Fruit fly (Drosophila melanogaster) whole organism, embryonic: ENCODE data around the gene CG8100.
A peak's percentile ranks its signal among the peaks of the same experiment; 100 is the strongest.

ENCODE experiments used
- Aef1 ChIP-seq: fragments of 200-800 bp; sonication (Bioruptor generic); IDR thresholded peaks from 3 replicates; pipeline ENCODE4 v1.3.6; 2022; ENCODE audit warnings: missing biosample characterization, missing genetic modification characterization
- Awh ChIP-seq: fragments of 200-800 bp; sonication (Bioruptor generic); IDR thresholded peaks from 2 replicates; pipeline ENCODE4, ENCODE4 v1.3.6; 2022; ENCODE audit warnings: missing biosample characterization, missing genetic modification characterization
- Bdp1 ChIP-seq: fragments of 200-800 bp; sonication (Bioruptor generic); optimal IDR thresholded peaks from 3 replicates; lab custom pipeline; 2016; ENCODE audit warnings: missing biosample characterization, missing genetic modification characterization
- CG10147 ChIP-seq: fragments of 200-800 bp; sonication (Bioruptor generic); optimal IDR thresholded peaks from 2 replicates; lab custom pipeline; 2019; ENCODE audit warnings: missing biosample characterization, mild to moderate bottlenecking, missing genetic modification characterization, moderate library complexity
- CG11093 ChIP-seq: fragments of 200-800 bp; sonication (Bioruptor generic); IDR thresholded peaks from 3 replicates; pipeline ENCODE4 v1.3.6; 2022; ENCODE audit warnings: missing biosample characterization, missing genetic modification characterization
- CG13123 ChIP-seq: fragments of 200-800 bp; sonication (Bioruptor generic); optimal IDR thresholded peaks from 2 replicates; lab custom pipeline; 2016; ENCODE audit warnings: missing biosample characterization, missing genetic modification characterization
- CG14441 ChIP-seq: fragments of 200-800 bp; sonication (Bioruptor generic); IDR thresholded peaks from 2 replicates; pipeline ENCODE4 v1.3.6; 2022; ENCODE audit warnings: missing biosample characterization, missing genetic modification characterization
- CG16863 ChIP-seq: fragments of 200-800 bp; sonication (Bioruptor generic); optimal IDR thresholded peaks from 3 replicates; lab custom pipeline; 2016; ENCODE audit warnings: missing biosample characterization, missing genetic modification characterization
- CG1792 ChIP-seq: fragments of 200-800 bp; sonication (Bioruptor generic); optimal IDR thresholded peaks from 2 replicates; lab custom pipeline; 2016; ENCODE audit warnings: missing biosample characterization, missing genetic modification characterization
- CG2678 ChIP-seq: fragments of 200-800 bp; sonication (Bioruptor generic); optimal IDR thresholded peaks from 3 replicates; lab custom pipeline; 2019; ENCODE audit warnings: missing biosample characterization, mild to moderate bottlenecking, missing genetic modification characterization, moderate library complexity
- CG3726 ChIP-seq: fragments of 200-800 bp; sonication (Bioruptor generic); IDR thresholded peaks from 3 replicates; pipeline ENCODE4, ENCODE4 v1.3.6; 2022; ENCODE audit warnings: missing biosample characterization, missing genetic modification characterization
- CG3847 ChIP-seq: fragments of 200-800 bp; sonication (Bioruptor generic); IDR thresholded peaks from 2 replicates; pipeline ENCODE4 v1.3.6; 2022; ENCODE audit warnings: missing biosample characterization, missing genetic modification characterization
- CG4282 ChIP-seq: fragments of 200-800 bp; sonication (Bioruptor generic); optimal IDR thresholded peaks from 2 replicates; lab custom pipeline; 2016; ENCODE audit warnings: missing biosample characterization, missing genetic modification characterization
- CG4404 ChIP-seq: fragments of 200-800 bp; sonication (Bioruptor generic); IDR thresholded peaks from 2 replicates; pipeline ENCODE4 v1.3.6; 2022; ENCODE audit warnings: missing biosample characterization, missing genetic modification characterization
- CG4854 ChIP-seq: fragments of 200-800 bp; sonication (Bioruptor generic); optimal IDR thresholded peaks from 2 replicates; lab custom pipeline; 2016; ENCODE audit warnings: missing biosample characterization, missing genetic modification characterization, inconsistent platforms
- CG6175 ChIP-seq: fragments of 200-800 bp; sonication (Bioruptor generic); IDR thresholded peaks from 3 replicates; pipeline ENCODE4 v1.3.6; 2022; ENCODE audit warnings: missing biosample characterization, missing genetic modification characterization
- CG7357 ChIP-seq: fragments of 200-800 bp; sonication (Bioruptor generic); IDR thresholded peaks from 3 replicates; pipeline ENCODE4 v1.3.6; 2022; ENCODE audit warnings: missing biosample characterization, missing genetic modification characterization
- CG7372 ChIP-seq: fragments of 200-800 bp; sonication (Bioruptor generic); IDR thresholded peaks from 2 replicates; pipeline ENCODE4 v1.3.6; 2022; ENCODE audit warnings: missing biosample characterization, missing genetic modification characterization
- CG7556 ChIP-seq: fragments of 200-800 bp; sonication (Bioruptor generic); optimal IDR thresholded peaks from 2 replicates; lab custom pipeline; 2017; ENCODE audit warnings: missing biosample characterization, mild to moderate bottlenecking, missing genetic modification characterization
- CG7745 ChIP-seq: fragments of 200-800 bp; sonication (Bioruptor generic); optimal IDR thresholded peaks from 2 replicates; lab custom pipeline; 2018; ENCODE audit warnings: missing biosample characterization, mild to moderate bottlenecking, missing genetic modification characterization, moderate library complexity
- CG7963 ChIP-seq: fragments of 200-800 bp; sonication (Bioruptor generic); IDR thresholded peaks from 3 replicates; pipeline ENCODE4 v1.3.6; 2022; ENCODE audit warnings: missing biosample characterization, missing genetic modification characterization; ENCODE audit not compliant: partially characterized antibody
- CG8359 ChIP-seq: fragments of 200-800 bp; sonication (Bioruptor generic); optimal IDR thresholded peaks from 2 replicates; lab custom pipeline; 2017; ENCODE audit warnings: missing biosample characterization, mild to moderate bottlenecking, missing genetic modification characterization, borderline replicate concordance
- CG9727 ChIP-seq: fragments of 200-800 bp; sonication (Bioruptor generic); optimal IDR thresholded peaks from 3 replicates; lab custom pipeline; 2017; ENCODE audit warnings: missing biosample characterization, mild to moderate bottlenecking, missing genetic modification characterization
- CkIIα-i1 ChIP-seq: fragments of 200-800 bp; sonication (Bioruptor generic); IDR thresholded peaks from 2 replicates; pipeline ENCODE4 v1.3.6; 2022; ENCODE audit warnings: missing biosample characterization, missing genetic modification characterization
- CoRest ChIP-seq: fragments of 200-800 bp; sonication (Bioruptor generic); optimal IDR thresholded peaks from 3 replicates; lab custom pipeline; 2018; ENCODE audit warnings: missing biosample characterization, mild to moderate bottlenecking, missing genetic modification characterization, moderate library complexity
- ERR ChIP-seq: fragments of 200-800 bp; sonication (Bioruptor generic); optimal IDR thresholded peaks from 2 replicates; lab custom pipeline; 2016; ENCODE audit warnings: missing biosample characterization, missing genetic modification characterization
- HLHmδ ChIP-seq: fragments of 200-800 bp; sonication (Bioruptor generic); optimal IDR thresholded peaks from 2 replicates; lab custom pipeline; 2018; ENCODE audit warnings: missing biosample characterization, mild to moderate bottlenecking, missing genetic modification characterization, moderate library complexity
- Hey ChIP-seq: fragments of 200-800 bp; sonication (Bioruptor generic); optimal IDR thresholded peaks from 3 replicates; lab custom pipeline; 2018; ENCODE audit warnings: missing biosample characterization, mild to moderate bottlenecking, missing genetic modification characterization
- Max ChIP-seq: fragments of 200-800 bp; sonication (Bioruptor generic); optimal IDR thresholded peaks from 2 replicates; lab custom pipeline; 2016; ENCODE audit warnings: missing biosample characterization, mild to moderate bottlenecking, missing genetic modification characterization
- Meics ChIP-seq: fragments of 200-800 bp; sonication (Bioruptor generic); optimal IDR thresholded peaks from 2 replicates; lab custom pipeline; 2017; ENCODE audit warnings: missing biosample characterization, mild to moderate bottlenecking, missing genetic modification characterization
- Nf-YC ChIP-seq: fragments of 200-800 bp; optimal IDR thresholded peaks from 3 replicates; lab custom pipeline; 2019; ENCODE audit warnings: missing biosample characterization, mild to moderate bottlenecking, missing genetic modification characterization, moderate library complexity
- PHDP ChIP-seq: fragments of 200-800 bp; sonication (Bioruptor generic); optimal IDR thresholded peaks from 3 replicates; lab custom pipeline; 2018; ENCODE audit warnings: missing biosample characterization, mild to moderate bottlenecking, missing genetic modification characterization, moderate library complexity
- TFAM ChIP-seq: fragments of 200-800 bp; sonication (Bioruptor generic); optimal IDR thresholded peaks from 2 replicates; lab custom pipeline; 2017; ENCODE audit warnings: missing biosample characterization, missing genetic modification characterization, inconsistent platforms
- ase ChIP-seq: fragments of 200-800 bp; sonication (Bioruptor generic); IDR thresholded peaks from 3 replicates; pipeline ENCODE4 v1.3.6; 2022; ENCODE audit warnings: missing biosample characterization, missing genetic modification characterization
- bowl ChIP-seq: fragments of 200-800 bp; sonication (Bioruptor generic); IDR thresholded peaks from 2 replicates; pipeline ENCODE4 v1.3.6; 2022; ENCODE audit warnings: missing biosample characterization, missing genetic modification characterization
- bsh ChIP-seq, 2 experiments: fragments of 200-800 bp; sonication (Bioruptor generic); optimal IDR thresholded peaks; 2 replicates each; lab custom pipeline; 2017 to 2018; ENCODE audit warnings: mild to moderate bottlenecking in 2 of 2, missing biosample characterization in 2 of 2, missing genetic modification characterization in 2 of 2, moderate library complexity in 1 of 2
- chm ChIP-seq: fragments of 200-800 bp; sonication (Bioruptor generic); IDR thresholded peaks from 2 replicates; pipeline ENCODE4 v1.3.6; 2022; ENCODE audit warnings: missing biosample characterization, missing genetic modification characterization
- croc ChIP-seq: fragments of 200-800 bp; sonication (Bioruptor generic); conservative IDR thresholded peaks from 3 replicates; pipeline ENCODE4 v1.3.6; 2022; ENCODE audit warnings: missing biosample characterization, missing genetic modification characterization
- en ChIP-seq: fragments of 200-800 bp; sonication (Bioruptor generic); optimal IDR thresholded peaks from 2 replicates; lab custom pipeline; 2016; ENCODE audit warnings: missing biosample characterization, missing genetic modification characterization
- fru ChIP-seq: fragments of >200 bp; optimal IDR thresholded peaks from 2 replicates; lab custom pipeline; 2017
- ftz-f1 ChIP-seq: fragments of 200-800 bp; sonication (Bioruptor generic); optimal IDR thresholded peaks from 2 replicates; lab custom pipeline; 2016; ENCODE audit warnings: missing biosample characterization, missing genetic modification characterization
- gro ChIP-seq: fragments of 200-800 bp; sonication (Bioruptor generic); optimal IDR thresholded peaks from 2 replicates; lab custom pipeline; 2016; ENCODE audit warnings: missing biosample characterization, missing genetic modification characterization
- jigr1 ChIP-seq: fragments of 200-800 bp; sonication (Bioruptor generic); IDR thresholded peaks from 3 replicates; pipeline ENCODE4 v1.3.6; 2022; ENCODE audit warnings: missing biosample characterization, missing genetic modification characterization
- kni ChIP-seq: fragments of 200-800 bp; sonication (Bioruptor generic); optimal IDR thresholded peaks from 3 replicates; lab custom pipeline; 2017; ENCODE audit warnings: mild to moderate bottlenecking, missing biosample characterization, missing genetic modification reagents, missing genetic modification characterization
- nau ChIP-seq: fragments of 200-800 bp; sonication (Bioruptor generic); optimal IDR thresholded peaks from 3 replicates; lab custom pipeline; 2017; ENCODE audit warnings: missing biosample characterization, mild to moderate bottlenecking, missing genetic modification characterization, missing genetic modification reagents
- pfk ChIP-seq: fragments of 200-800 bp; sonication (Bioruptor generic); optimal IDR thresholded peaks from 2 replicates; lab custom pipeline; 2018; ENCODE audit warnings: missing biosample characterization, mild to moderate bottlenecking, missing genetic modification characterization, moderate library complexity
- pum ChIP-seq: fragments of 200-800 bp; sonication (Bioruptor generic); optimal IDR thresholded peaks from 2 replicates; lab custom pipeline; 2016; ENCODE audit warnings: missing biosample characterization, missing genetic modification characterization
- rib ChIP-seq: fragments of 200-800 bp; sonication (Bioruptor generic); IDR thresholded peaks from 2 replicates; pipeline ENCODE4 v1.3.6; 2022; ENCODE audit warnings: missing biosample characterization, missing genetic modification characterization
- seq ChIP-seq: fragments of 200-800 bp; sonication (Bioruptor generic); IDR thresholded peaks from 2 replicates; pipeline ENCODE4 v1.3.6; 2022; ENCODE audit warnings: missing biosample characterization, missing genetic modification characterization
- tna ChIP-seq: fragments of 200-800 bp; sonication (Bioruptor generic); IDR thresholded peaks from 2 replicates; pipeline ENCODE4 v1.3.6; 2022; ENCODE audit warnings: missing biosample characterization, missing genetic modification characterization; ENCODE audit not compliant: partially characterized antibody
- toy ChIP-seq: fragments of 200-800 bp; sonication (Bioruptor generic); IDR thresholded peaks from 2 replicates; pipeline ENCODE4 v1.3.6; 2022; ENCODE audit warnings: missing biosample characterization, missing genetic modification characterization

The CG8100 gene

DNA sequence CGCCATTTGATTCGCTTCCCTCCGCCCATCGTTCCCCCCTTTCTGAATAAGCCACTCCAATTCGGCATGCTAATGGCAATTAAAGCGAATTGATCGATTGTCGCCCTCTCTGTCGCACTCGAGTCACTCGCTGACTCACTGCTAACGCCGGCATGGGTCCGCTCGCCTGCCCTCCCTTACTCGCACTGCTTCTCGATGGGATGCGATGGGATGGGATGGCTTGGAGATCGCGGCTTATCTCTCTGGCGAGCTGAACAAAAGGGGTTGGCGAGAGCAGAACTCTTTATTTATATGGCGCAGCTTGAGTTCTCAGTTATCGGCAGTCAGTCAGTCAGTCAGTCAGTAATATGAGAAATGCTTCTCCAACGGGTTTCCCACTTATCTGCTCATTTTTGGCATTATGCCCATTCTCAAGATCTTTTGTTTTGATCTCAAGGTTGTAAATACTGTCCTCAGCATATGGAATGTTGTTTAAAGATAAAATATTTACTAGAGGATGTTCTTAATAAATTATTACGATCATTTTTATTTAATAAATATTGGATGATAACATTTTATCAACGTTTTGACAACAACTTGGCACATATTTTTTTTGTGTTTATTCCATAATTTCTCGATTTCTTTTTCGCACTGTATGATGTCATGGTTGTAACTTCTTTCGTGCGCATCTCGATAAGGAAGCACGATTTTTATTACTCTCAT lies 27.4 kb upstream of the CG8100 start (continued):
- no peak for TF ChIP-seq ERR (GFP tag; lab: Kevin White, UChicago)
- TF ChIP-seq CG1792 (GFP tag; lab: Kevin White, UChicago): no peak
- TF ChIP-seq CG2678 (tag; lab: Kevin White, UChicago): no peak
- no peak for TF ChIP-seq CG3847 (GFP tag; lab: Robert Waterston, UW)
- TF ChIP-seq Nf-YC (tag; lab: Kevin White, UChicago): peak; percentile 33
- no peak for TF ChIP-seq CG9727 (GFP tag; lab: Kevin White, UChicago)
- no peak for TF ChIP-seq Max (GFP tag; lab: Kevin White, UChicago)
- no peak for TF ChIP-seq CG7372 (GFP tag; lab: Robert Waterston, UW)
- TF ChIP-seq CG3726 (GFP tag; lab: Robert Waterston, UW): no peak
- no peak for TF ChIP-seq pfk (GFP tag; lab: Kevin White, UChicago)
- no peak for TF ChIP-seq rib (GFP tag; lab: Robert Waterston, UW)
- no peak for TF ChIP-seq seq (GFP tag; lab: Robert Waterston, UW)
- TF ChIP-seq nau: no peak
- TF ChIP-seq Awh (GFP tag; lab: Robert Waterston, UW): peak; percentile 67; the same call in 1 of the 2 replicates
- TF ChIP-seq chm (GFP tag; lab: Robert Waterston, UW): no peak
- TF ChIP-seq CkIIα-i1 (GFP tag; lab: Robert Waterston, UW): no peak
- TF ChIP-seq croc: no peak
- TF ChIP-seq tna: no peak
- TF ChIP-seq CoRest: no peak
- peak; percentile 22 for TF ChIP-seq gro (GFP tag; lab: Kevin White, UChicago)
- TF ChIP-seq CG7963: no peak
- TF ChIP-seq CG4404 (GFP tag; lab: Robert Waterston, UW): no peak
- TF ChIP-seq HLHmδ (GFP tag; lab: Kevin White, UChicago): no peak
- TF ChIP-seq bowl (GFP tag; lab: Robert Waterston, UW): no peak
- no peak for TF ChIP-seq TFAM (GFP tag; lab: Kevin White, UChicago)
- TF ChIP-seq toy (GFP tag; lab: Robert Waterston, UW): no peak
- TF ChIP-seq CG7357: no peak
- no peak for TF ChIP-seq Hey (tag; lab: Kevin White, UChicago)
- TF ChIP-seq CG10147 (GFP tag; lab: Kevin White, UChicago): no peak
- no peak for TF ChIP-seq Aef1 (GFP tag; lab: Robert Waterston, UW)
- TF ChIP-seq ase: no peak
- TF ChIP-seq CG4854 (GFP tag; lab: Kevin White, UChicago): no peak
- TF ChIP-seq CG7745 (tag; lab: Kevin White, UChicago): no peak
- no peak for TF ChIP-seq fru
- no peak for TF ChIP-seq jigr1 (GFP tag; lab: Robert Waterston, UW)
- TF ChIP-seq PHDP (tag; lab: Kevin White, UChicago): no peak
- peak; percentile 24 for TF ChIP-seq kni
- peak; percentile 70 for TF ChIP-seq ftz-f1 (GFP tag; lab: Kevin White, UChicago)
- no peak for TF ChIP-seq en
- TF ChIP-seq Bdp1 (GFP tag; lab: Kevin White, UChicago): no peak
- TF ChIP-seq CG8359: no peak
- no peak for TF ChIP-seq CG4282
- no peak for TF ChIP-seq CG11093
- no peak for TF ChIP-seq CG6175 (GFP tag; lab: Robert Waterston, UW)
- TF ChIP-seq CG13123 (GFP tag; lab: Kevin White, UChicago): no peak
- TF ChIP-seq CG16863 (GFP tag; lab: Kevin White, UChicago): no peak
- no peak for TF ChIP-seq CG7556 (GFP tag; lab: Kevin White, UChicago)
- no peak for TF ChIP-seq CG14441 (GFP tag; lab: Robert Waterston, UW)
- no peak for TF ChIP-seq Meics (GFP tag; lab: Kevin White, UChicago)
- no peak for TF ChIP-seq pum (GFP tag; lab: Kevin White, UChicago)
- no peak for TF ChIP-seq bsh (GFP tag; optimal IDR thresholded peaks at IDR 0.05; lab: Kevin White, UChicago)
